Worm (Caenorhabditis elegans): Measurements from ENCODE around the gene ugt-59.

- no peak for TF ChIP-seq hmg-11 (tag; optimal IDR thresholded peaks at IDR 0.05)
- TF ChIP-seq aly-2 (tag; optimal IDR thresholded peaks at IDR 0.05), result no peak
- TF ChIP-seq nhr-23 (tag; optimal IDR thresholded peaks at IDR 0.05), result no peak
- no peak for TF ChIP-seq nhr-77 (tag; optimal IDR thresholded peaks at IDR 0.05)
- no peak for TF ChIP-seq lin-15B (tag; optimal IDR thresholded peaks at IDR 0.05)
- TF ChIP-seq ceh-9 (tag; optimal IDR thresholded peaks at IDR 0.05), result no peak
- TF ChIP-seq ztf-11 (tag; optimal IDR thresholded peaks at IDR 0.05), result no peak
- no peak for TF ChIP-seq nhr-28 (tag; optimal IDR thresholded peaks at IDR 0.05)
These were observed 14.9 kb upstream of the ugt-59 start for ce11 chrIV:10345486-10345885.

All from whole organism, L3 larva.